Fruit fly (Drosophila melanogaster) whole organism, embryonic: ENCODE measurements around the gene Blm.
A peak's percentile ranks its signal among the peaks of the same experiment; 100 is the strongest.

Experiments used
- Antp ChIP-seq: fragments of 200-800 bp; sonication (Bioruptor generic); optimal IDR thresholded peaks from 3 replicates; lab custom pipeline; 2016; ENCODE audit warnings: missing biosample characterization, missing genetic modification characterization
- CG10147 ChIP-seq: fragments of 200-800 bp; sonication (Bioruptor generic); optimal IDR thresholded peaks from 2 replicates; lab custom pipeline; 2019; ENCODE audit warnings: missing biosample characterization, mild to moderate bottlenecking, missing genetic modification characterization, moderate library complexity
- CG10654 ChIP-seq: fragments of 200-800 bp; sonication (Bioruptor generic); optimal IDR thresholded peaks from 2 replicates; lab custom pipeline; 2016; ENCODE audit warnings: missing biosample characterization, missing genetic modification characterization
- CG10979 ChIP-seq: fragments of 200-800 bp; sonication (Bioruptor generic); optimal IDR thresholded peaks from 2 replicates; lab custom pipeline; 2018; ENCODE audit warnings: missing biosample characterization, mild to moderate bottlenecking, missing genetic modification characterization, moderate library complexity
- CG11560 ChIP-seq: fragments of 200-800 bp; sonication (Bioruptor generic); IDR thresholded peaks from 3 replicates; pipeline ENCODE4 v1.3.6; 2022; ENCODE audit warnings: missing biosample characterization, missing genetic modification characterization
- CG12744 ChIP-seq: fragments of 200-800 bp; sonication (Bioruptor generic); optimal IDR thresholded peaks from 2 replicates; lab custom pipeline; 2016; ENCODE audit warnings: missing biosample characterization, missing genetic modification characterization
- CG12942 ChIP-seq: fragments of 200-800 bp; sonication (Bioruptor generic); optimal IDR thresholded peaks from 3 replicates; lab custom pipeline; 2016; ENCODE audit warnings: missing biosample characterization, missing genetic modification characterization
- CG17359 ChIP-seq: fragments of 200-800 bp; sonication (Bioruptor generic); optimal IDR thresholded peaks from 3 replicates; lab custom pipeline; 2018; ENCODE audit warnings: missing biosample characterization, mild to moderate bottlenecking, missing genetic modification characterization, moderate library complexity
- CG17612 ChIP-seq: fragments of 200-800 bp; sonication (Bioruptor generic); IDR thresholded peaks from 2 replicates; pipeline ENCODE4 v1.3.6; 2022; ENCODE audit warnings: missing biosample characterization, missing genetic modification characterization
- CG18011 ChIP-seq: fragments of 200-800 bp; sonication (Bioruptor generic); optimal IDR thresholded peaks from 2 replicates; lab custom pipeline; 2017; ENCODE audit warnings: missing biosample characterization, missing genetic modification characterization, mild to moderate bottlenecking, moderate library complexity, missing genotype
- CG18262 ChIP-seq: fragments of 200-800 bp; optimal IDR thresholded peaks from 3 replicates; lab custom pipeline; 2019; ENCODE audit warnings: missing biosample characterization, mild to moderate bottlenecking, missing genetic modification characterization, moderate library complexity
- CG18599 ChIP-seq: fragments of 200-800 bp; sonication (Bioruptor generic); optimal IDR thresholded peaks from 3 replicates; lab custom pipeline; 2017; ENCODE audit warnings: missing biosample characterization, missing genetic modification characterization, mild to moderate bottlenecking, moderate library complexity, missing genetic modification reagents
- CG4617 ChIP-seq: fragments of 200-800 bp; sonication (Bioruptor generic); optimal IDR thresholded peaks from 3 replicates; lab custom pipeline; 2016; ENCODE audit warnings: missing biosample characterization, missing genetic modification characterization, borderline replicate concordance
- CG5245 ChIP-seq: fragments of 200-800 bp; sonication (Bioruptor generic); optimal IDR thresholded peaks from 3 replicates; lab custom pipeline; 2016; ENCODE audit warnings: missing biosample characterization, missing genetic modification characterization
- CG7357 ChIP-seq: fragments of 200-800 bp; sonication (Bioruptor generic); IDR thresholded peaks from 3 replicates; pipeline ENCODE4 v1.3.6; 2022; ENCODE audit warnings: missing biosample characterization, missing genetic modification characterization
- CG7372 ChIP-seq: fragments of 200-800 bp; sonication (Bioruptor generic); IDR thresholded peaks from 2 replicates; pipeline ENCODE4 v1.3.6; 2022; ENCODE audit warnings: missing biosample characterization, missing genetic modification characterization
- CG9876 ChIP-seq: fragments of 200-800 bp; sonication (Bioruptor generic); optimal IDR thresholded peaks from 2 replicates; lab custom pipeline; 2016; ENCODE audit warnings: missing biosample characterization, missing genetic modification characterization
- HLH3B ChIP-seq: fragments of 200-800 bp; sonication (Bioruptor generic); IDR thresholded peaks from 2 replicates; pipeline ENCODE4 v1.3.6; 2022; ENCODE audit warnings: missing biosample characterization, missing genetic modification characterization
- Hand ChIP-seq: fragments of 200-800 bp; sonication (Bioruptor generic); optimal IDR thresholded peaks from 2 replicates; lab custom pipeline; 2017; ENCODE audit warnings: mild to moderate bottlenecking, missing biosample characterization, missing genetic modification reagents, missing genetic modification characterization
- HmgZ ChIP-seq: fragments of 200-800 bp; sonication (Bioruptor generic); optimal IDR thresholded peaks from 2 replicates; lab custom pipeline; 2018; ENCODE audit warnings: missing biosample characterization, mild to moderate bottlenecking, missing genetic modification characterization
- Hmr ChIP-seq: fragments of 200-800 bp; sonication (Bioruptor generic); optimal IDR thresholded peaks from 3 replicates; lab custom pipeline; 2017; ENCODE audit warnings: mild to moderate bottlenecking, missing biosample characterization, missing genetic modification reagents, missing genetic modification characterization
- Hr3 ChIP-seq: fragments of 200-800 bp; sonication (Bioruptor generic); optimal IDR thresholded peaks from 3 replicates; lab custom pipeline; 2016; ENCODE audit warnings: missing biosample characterization, missing genetic modification characterization
- Hr78 ChIP-seq, 2 experiments: fragments of 200-800 bp in 1 of 2; fragments of >200 bp in 1 of 2; sonication (Bioruptor generic) in 1 of 2; optimal IDR thresholded peaks; 2 replicates each; lab custom pipeline; 2017 to 2019; ENCODE audit warnings: missing biosample characterization in 2 of 2, missing genetic modification characterization in 2 of 2, mild to moderate bottlenecking in 1 of 2, moderate library complexity in 1 of 2
- Lim3 ChIP-seq: fragments of 200-800 bp; sonication (Bioruptor generic); IDR thresholded peaks from 2 replicates; pipeline ENCODE4 v1.3.6; 2022; ENCODE audit warnings: missing biosample characterization, missing genetic modification characterization
- MTF-1 ChIP-seq: fragments of 200-800 bp; sonication (Bioruptor generic); optimal IDR thresholded peaks from 2 replicates; lab custom pipeline; 2018; ENCODE audit warnings: missing biosample characterization, mild to moderate bottlenecking, missing genetic modification characterization, borderline replicate concordance
- Nf-YC ChIP-seq: fragments of 200-800 bp; optimal IDR thresholded peaks from 3 replicates; lab custom pipeline; 2019; ENCODE audit warnings: missing biosample characterization, mild to moderate bottlenecking, missing genetic modification characterization, moderate library complexity
- Oli ChIP-seq: fragments of 200-800 bp; sonication (Bioruptor generic); optimal IDR thresholded peaks from 2 replicates; lab custom pipeline; 2018; ENCODE audit warnings: missing biosample characterization, mild to moderate bottlenecking, missing genetic modification characterization, moderate library complexity
- Tbp ChIP-seq: fragments of >200 bp; optimal IDR thresholded peaks from 2 replicates; lab custom pipeline; 2018; ENCODE audit warnings: missing biosample characterization, missing genetic modification characterization
- Vsx1 ChIP-seq: fragments of 200-800 bp; sonication (Bioruptor generic); optimal IDR thresholded peaks from 2 replicates; lab custom pipeline; 2017; ENCODE audit warnings: missing biosample characterization, mild to moderate bottlenecking, missing genetic modification characterization, missing genetic modification reagents
- al ChIP-seq: fragments of 200-800 bp; sonication (Bioruptor generic); IDR thresholded peaks from 2 replicates; pipeline ENCODE4 v1.3.6; 2022; ENCODE audit warnings: missing biosample characterization, missing genetic modification characterization
- bowl ChIP-seq: fragments of 200-800 bp; sonication (Bioruptor generic); IDR thresholded peaks from 2 replicates; pipeline ENCODE4 v1.3.6; 2022; ENCODE audit warnings: missing biosample characterization, missing genetic modification characterization
- cas ChIP-seq: fragments of 200-800 bp; sonication (Bioruptor generic); IDR thresholded peaks from 2 replicates; pipeline ENCODE4 v1.3.6; 2022; ENCODE audit warnings: missing biosample characterization, missing genetic modification characterization
- caup ChIP-seq: fragments of 200-800 bp; sonication (Bioruptor generic); optimal IDR thresholded peaks from 3 replicates; lab custom pipeline; 2017; ENCODE audit warnings: missing biosample characterization, mild to moderate bottlenecking, missing genetic modification characterization, moderate library complexity; ENCODE audit not compliant: severe bottlenecking
- chn ChIP-seq: fragments of 200-800 bp; sonication (Bioruptor generic); optimal IDR thresholded peaks from 2 replicates; lab custom pipeline; 2016; ENCODE audit warnings: missing biosample characterization, missing genetic modification characterization
- crp ChIP-seq, 2 experiments: fragments of 200-800 bp; sonication (Bioruptor generic); optimal IDR thresholded peaks; 2 replicates in 1 of 2; 3 replicates in 1 of 2; lab custom pipeline; 2017; ENCODE audit warnings: missing biosample characterization in 2 of 2, missing genetic modification characterization in 2 of 2, mild to moderate bottlenecking in 1 of 2, moderate library complexity in 1 of 2
- da ChIP-seq: fragments of 200-800 bp; sonication (Bioruptor generic); optimal IDR thresholded peaks from 2 replicates; lab custom pipeline; 2016; ENCODE audit warnings: missing biosample characterization, missing genetic modification characterization
- disco-r ChIP-seq: fragments of 200-800 bp; sonication (Bioruptor generic); optimal IDR thresholded peaks from 2 replicates; lab custom pipeline; 2016; ENCODE audit warnings: missing biosample characterization, missing genetic modification characterization
- esg ChIP-seq: fragments of 200-800 bp; sonication (Bioruptor generic); conservative IDR thresholded peaks from 2 replicates; pipeline ENCODE4 v1.3.6; 2022; ENCODE audit warnings: missing biosample characterization, missing genetic modification characterization
- ind ChIP-seq: fragments of 200-800 bp; sonication (Bioruptor generic); optimal IDR thresholded peaks from 3 replicates; lab custom pipeline; 2016; ENCODE audit warnings: missing biosample characterization, missing genetic modification characterization
- jumu ChIP-seq: fragments of 200-800 bp; sonication (Bioruptor generic); optimal IDR thresholded peaks from 3 replicates; lab custom pipeline; 2016; ENCODE audit warnings: missing biosample characterization, missing genetic modification characterization
- lmd ChIP-seq: fragments of 200-800 bp; sonication (Bioruptor generic); IDR thresholded peaks from 2 replicates; pipeline ENCODE4 v1.3.6; 2022; ENCODE audit warnings: missing biosample characterization, missing genetic modification characterization
- lola ChIP-seq, 3 experiments: fragments of >200 bp in 2 of 3; fragments of 200-800 bp in 1 of 3; sonication (Bioruptor generic) in 1 of 3; optimal IDR thresholded peaks; 2 replicates each; lab custom pipeline; 2017 to 2019; ENCODE audit warnings: missing biosample characterization in 3 of 3, missing genetic modification characterization in 3 of 3, mild to moderate bottlenecking in 1 of 3, moderate library complexity in 1 of 3
- lov ChIP-seq, 2 experiments: fragments of 200-800 bp in 1 of 2; fragments of >200 bp in 1 of 2; sonication (Bioruptor generic) in 1 of 2; IDR thresholded peaks in 1 of 2; optimal IDR thresholded peaks in 1 of 2; 2 replicates in 1 of 2; 3 replicates in 1 of 2; pipeline versions ENCODE4 v1.3.6 to Lab custom; 2017 to 2022; ENCODE audit warnings: missing biosample characterization in 1 of 2, missing genetic modification characterization in 1 of 2
- mirr ChIP-seq: fragments of 200-800 bp; sonication (Bioruptor generic); optimal IDR thresholded peaks from 3 replicates; lab custom pipeline; 2018; ENCODE audit warnings: missing biosample characterization, mild to moderate bottlenecking, missing genetic modification characterization
- pros ChIP-seq: fragments of 200-800 bp; sonication (Bioruptor generic); optimal IDR thresholded peaks from 3 replicates; lab custom pipeline; 2019; ENCODE audit warnings: missing biosample characterization, mild to moderate bottlenecking, missing genetic modification characterization, moderate library complexity
- rib ChIP-seq: fragments of 200-800 bp; sonication (Bioruptor generic); IDR thresholded peaks from 2 replicates; pipeline ENCODE4 v1.3.6; 2022; ENCODE audit warnings: missing biosample characterization, missing genetic modification characterization
- sim ChIP-seq: fragments of 200-800 bp; sonication (Bioruptor generic); IDR thresholded peaks from 2 replicates; pipeline ENCODE4 v1.3.6; 2022; ENCODE audit warnings: missing biosample characterization, missing genetic modification characterization
- sisA ChIP-seq: fragments of 200-800 bp; sonication (Bioruptor generic); IDR thresholded peaks from 2 replicates; pipeline ENCODE4 v1.3.6; 2022; ENCODE audit warnings: missing biosample characterization, missing genetic modification characterization
- tna ChIP-seq: fragments of 200-800 bp; sonication (Bioruptor generic); IDR thresholded peaks from 2 replicates; pipeline ENCODE4 v1.3.6; 2022; ENCODE audit warnings: missing biosample characterization, missing genetic modification characterization; ENCODE audit not compliant: partially characterized antibody

The Blm gene

dm6 chr3R:11780181-11780688 lies 38.7 kb upstream of the Blm start (continued):
- TF ChIP-seq lov (optimal IDR thresholded peaks at IDR 0.05; lab: Kevin White, UChicago) = no peak
- TF ChIP-seq lov (GFP tag; IDR thresholded peaks at IDR 0.05; lab: Robert Waterston, UW) = peak; percentile 94
- TF ChIP-seq CG10654 (GFP tag; lab: Kevin White, UChicago) = peak; percentile 92
- peak; percentile 98 for TF ChIP-seq pros (GFP tag; lab: Kevin White, UChicago)
- peak; percentile 78 for TF ChIP-seq CG7357 (GFP tag; lab: Robert Waterston, UW)
- TF ChIP-seq CG17359 (tag; lab: Kevin White, UChicago) = peak; percentile 95
- TF ChIP-seq CG18262 (tag; lab: Kevin White, UChicago) = peak; percentile 100
- TF ChIP-seq da (GFP tag; lab: Kevin White, UChicago) = no peak
- TF ChIP-seq Antp (GFP tag; lab: Kevin White, UChicago) = no peak
- peak; percentile 26 for TF ChIP-seq CG18011 (GFP tag; lab: Kevin White, UChicago)
- peak; percentile 74 for TF ChIP-seq CG10147 (GFP tag; lab: Kevin White, UChicago)
- TF ChIP-seq CG18599 (GFP tag; lab: Kevin White, UChicago) = peak; percentile 76
- peak in 1 of 2 experiments; percentile 92 for TF ChIP-seq Hr78 (GFP tag; optimal IDR thresholded peaks at IDR 0.05; lab: Kevin White, UChicago)
- TF ChIP-seq HLH3B (GFP tag; lab: Robert Waterston, UW) = peak; percentile 91
- peak; percentile 89 for TF ChIP-seq sisA
- TF ChIP-seq CG12942 (GFP tag; lab: Kevin White, UChicago) = peak; percentile 87
- peak; percentile 43; the same call in 1 of the 2 replicates for TF ChIP-seq Lim3 (GFP tag; lab: Robert Waterston, UW)
- TF ChIP-seq cas (GFP tag; lab: Robert Waterston, UW) = no peak
- peak; percentile 47 for TF ChIP-seq Hmr (GFP tag; lab: Kevin White, UChicago)
- TF ChIP-seq CG4617 (GFP tag; lab: Kevin White, UChicago) = peak; percentile 78
- peak; percentile 58 for TF ChIP-seq caup
- TF ChIP-seq jumu (GFP tag; lab: Kevin White, UChicago) = peak; percentile 21
- no peak for TF ChIP-seq tna
- peak; percentile 15 for TF ChIP-seq HmgZ (tag; lab: Kevin White, UChicago)
- peak; percentile 99 for TF ChIP-seq CG10979
- peak; percentile 78 for TF ChIP-seq esg (GFP tag; lab: Robert Waterston, UW)
- peak; percentile 89 for TF ChIP-seq sim (GFP tag; lab: Robert Waterston, UW)
- TF ChIP-seq ind (GFP tag; lab: Kevin White, UChicago) = peak; percentile 83
- TF ChIP-seq lola (GFP tag; optimal IDR thresholded peaks at IDR 0.05; lab: Kevin White, UChicago) = peak in 1 of 3 experiments; percentile 100
- peak; percentile 95 for TF ChIP-seq Hr3 (GFP tag; lab: Kevin White, UChicago)
- peak; percentile 95 for TF ChIP-seq Oli (tag; lab: Kevin White, UChicago)
- no peak for TF ChIP-seq Hand
- peak; percentile 51; the same call in 1 of the 2 replicates for TF ChIP-seq CG7372
- TF ChIP-seq CG9876 (GFP tag; lab: Kevin White, UChicago) = no peak
- no peak for TF ChIP-seq rib (GFP tag; lab: Robert Waterston, UW)
- peak; percentile 94 for TF ChIP-seq CG5245 (GFP tag; lab: Kevin White, UChicago)
- no peak for TF ChIP-seq al (GFP tag; lab: Robert Waterston, UW)
- peak; percentile 48; the same call in 1 of the 2 replicates for TF ChIP-seq bowl (GFP tag; lab: Robert Waterston, UW)
- peak; percentile 50 for TF ChIP-seq Nf-YC (tag; lab: Kevin White, UChicago)
- TF ChIP-seq Tbp (GFP tag; lab: Kevin White, UChicago) = no peak
- peak; percentile 86 for TF ChIP-seq lmd
- TF ChIP-seq chn (GFP tag; lab: Kevin White, UChicago) = peak; percentile 73
- peak; percentile 89 for TF ChIP-seq Vsx1 (GFP tag; lab: Kevin White, UChicago)
- peak in 1 of 2 experiments; percentile 60 for TF ChIP-seq crp (GFP tag; optimal IDR thresholded peaks at IDR 0.05; lab: Kevin White, UChicago)
- no peak for TF ChIP-seq CG12744 (GFP tag; lab: Kevin White, UChicago)
- TF ChIP-seq CG11560 (tag; lab: Robert Waterston, UW) = no peak
- TF ChIP-seq MTF-1 (GFP tag; lab: Kevin White, UChicago) = peak; percentile 85
- no peak for TF ChIP-seq mirr (GFP tag; lab: Kevin White, UChicago)
- no peak for TF ChIP-seq disco-r
- no peak for TF ChIP-seq CG17612
